Worm (Caenorhabditis elegans) whole organism, early embryonic: Measurements from ENCODE around the gene npp-1.

ENCODE experiments used
- B0310.2 ChIP-seq: sonication (generic microtip); optimal IDR thresholded peaks from 2 replicates; lab custom pipeline; 2016; ENCODE audit warnings: mild to moderate bottlenecking, missing genetic modification characterization, missing compliant biosample characterization
- aly-1 ChIP-seq: sonication (generic microtip); optimal IDR thresholded peaks from 2 replicates; lab custom pipeline; 2016; ENCODE audit warnings: missing genetic modification characterization, missing compliant biosample characterization
- ama-1 ChIP-seq: fragments of 150-350 bp; optimal IDR thresholded peaks from 2 replicates; lab custom pipeline; 2014
- ceh-36 ChIP-seq: sonication (generic microtip); optimal IDR thresholded peaks from 2 replicates; lab custom pipeline; 2016; ENCODE audit warnings: missing genetic modification characterization, inconsistent platforms, missing compliant biosample characterization
- flt-1 ChIP-seq: fragments of 200-800 bp; sonication (Bioruptor generic); IDR thresholded peaks from 2 replicates; pipeline ENCODE4 v1.3.6; 2022; ENCODE audit warnings: missing genetic modification characterization, missing compliant biosample characterization
- hmg-4 ChIP-seq: fragments of 200-800 bp; sonication (Bioruptor generic); optimal IDR thresholded peaks from 2 replicates; lab custom pipeline; 2018; ENCODE audit warnings: mild to moderate bottlenecking, missing genetic modification characterization, missing compliant biosample characterization
- hnd-1 ChIP-seq: sonication (generic microtip); optimal IDR thresholded peaks from 2 replicates; lab custom pipeline; 2016; ENCODE audit warnings: missing genetic modification characterization, missing compliant biosample characterization
- tbx-11 ChIP-seq: fragments of 200-800 bp; sonication (Bioruptor generic); IDR thresholded peaks from 2 replicates; pipeline ENCODE4 v1.3.6; 2022; ENCODE audit warnings: missing genetic modification characterization, missing compliant biosample characterization

ce11 chrIV:9889857-9890256, 31.6 kb downstream of the npp-1 start, which contains the start of gene ttbk-3:
- no peak for TF ChIP-seq B0310.2 (tag; lab: Kevin White, UChicago)
- no peak for TF ChIP-seq hmg-4 (GFP tag; lab: Kevin White, UChicago)
- no peak for TF ChIP-seq flt-1 (GFP tag; lab: Robert Waterston, UW)
- TF ChIP-seq tbx-11 (GFP tag; lab: Robert Waterston, UW), result no peak
- TF ChIP-seq ama-1 (lab: Kevin White, UChicago), result no peak
- no peak for TF ChIP-seq aly-1 (tag; lab: Kevin White, UChicago)
- TF ChIP-seq ceh-36 (tag; lab: Kevin White, UChicago), result no peak
- TF ChIP-seq hnd-1 (tag; lab: Kevin White, UChicago), result no peak
